Fruit fly (Drosophila melanogaster) whole organism, embryonic: ENCODE results near the gene ninaC.

Experiments used
- ATbp ChIP-seq: fragments of 200-800 bp; sonication (Bioruptor generic); optimal IDR thresholded peaks from 2 replicates; lab custom pipeline; 2017; ENCODE audit warnings: missing biosample characterization, mild to moderate bottlenecking, missing genetic modification characterization, missing genetic modification reagents
- Aef1 ChIP-seq: fragments of 200-800 bp; sonication (Bioruptor generic); IDR thresholded peaks from 3 replicates; pipeline ENCODE4 v1.3.6; 2022; ENCODE audit warnings: missing biosample characterization, missing genetic modification characterization
- Awh ChIP-seq: fragments of 200-800 bp; sonication (Bioruptor generic); IDR thresholded peaks from 2 replicates; pipeline ENCODE4, ENCODE4 v1.3.6; 2022; ENCODE audit warnings: missing biosample characterization, missing genetic modification characterization
- B-H1 ChIP-seq: fragments of 200-800 bp; sonication (Bioruptor generic); IDR thresholded peaks from 3 replicates; pipeline ENCODE4 v1.3.6; 2022; ENCODE audit warnings: missing biosample characterization, missing genetic modification characterization
- CG10366 ChIP-seq: fragments of 200-800 bp; sonication (Bioruptor generic); IDR thresholded peaks from 2 replicates; pipeline ENCODE4 v1.3.6; 2022; ENCODE audit warnings: missing biosample characterization, missing genetic modification characterization
- CG12744 ChIP-seq: fragments of 200-800 bp; sonication (Bioruptor generic); optimal IDR thresholded peaks from 2 replicates; lab custom pipeline; 2016; ENCODE audit warnings: missing biosample characterization, missing genetic modification characterization
- CG15011 ChIP-seq: fragments of 200-800 bp; sonication (Bioruptor generic); optimal IDR thresholded peaks from 3 replicates; lab custom pipeline; 2018; ENCODE audit warnings: missing biosample characterization, mild to moderate bottlenecking, missing genetic modification characterization
- CG1602 ChIP-seq: fragments of 200-800 bp; sonication (Bioruptor generic); optimal IDR thresholded peaks from 3 replicates; lab custom pipeline; 2016; ENCODE audit warnings: missing biosample characterization, missing genetic modification characterization
- CG17802 ChIP-seq: fragments of 200-800 bp; sonication (Bioruptor generic); optimal IDR thresholded peaks from 2 replicates; lab custom pipeline; 2018; ENCODE audit warnings: missing biosample characterization, mild to moderate bottlenecking, missing genetic modification characterization, moderate library complexity
- CG18599 ChIP-seq: fragments of 200-800 bp; sonication (Bioruptor generic); optimal IDR thresholded peaks from 3 replicates; lab custom pipeline; 2017; ENCODE audit warnings: missing biosample characterization, missing genetic modification characterization, mild to moderate bottlenecking, moderate library complexity, missing genetic modification reagents
- CG18619 ChIP-seq: fragments of 200-800 bp; sonication (Bioruptor generic); optimal IDR thresholded peaks from 3 replicates; lab custom pipeline; 2017; ENCODE audit warnings: missing biosample characterization, mild to moderate bottlenecking, missing genetic modification characterization
- CG2889 ChIP-seq: fragments of 200-800 bp; sonication (Bioruptor generic); IDR thresholded peaks from 3 replicates; pipeline ENCODE4 v1.3.6; 2022; ENCODE audit warnings: missing biosample characterization, missing genetic modification characterization
- CG32532 ChIP-seq: fragments of 200-800 bp; sonication (Bioruptor generic); IDR thresholded peaks from 2 replicates; pipeline ENCODE4 v1.3.6; 2022; ENCODE audit warnings: missing biosample characterization, missing genetic modification characterization
- CG34422 ChIP-seq: fragments of 200-800 bp; sonication (Bioruptor generic); IDR thresholded peaks from 3 replicates; pipeline ENCODE4 v1.3.6; 2022; ENCODE audit warnings: missing biosample characterization, missing genetic modification characterization
- CG6272 ChIP-seq: fragments of 200-800 bp; sonication (Bioruptor generic); IDR thresholded peaks from 2 replicates; pipeline ENCODE4 v1.3.6; 2022; ENCODE audit warnings: missing biosample characterization, missing genetic modification characterization
- CG6654 ChIP-seq: fragments of 200-800 bp; sonication (Bioruptor generic); optimal IDR thresholded peaks from 2 replicates; lab custom pipeline; 2017; ENCODE audit warnings: missing biosample characterization, mild to moderate bottlenecking, missing genetic modification characterization
- CG6683 ChIP-seq: fragments of 200-800 bp; sonication (Bioruptor generic); optimal IDR thresholded peaks from 2 replicates; lab custom pipeline; 2017; ENCODE audit warnings: missing biosample characterization, mild to moderate bottlenecking, missing genetic modification characterization, missing genetic modification reagents
- CG8944 ChIP-seq: fragments of 200-800 bp; sonication (Bioruptor generic); optimal IDR thresholded peaks from 3 replicates; lab custom pipeline; 2016; ENCODE audit warnings: missing biosample characterization, missing genetic modification characterization
- CG9609 ChIP-seq: fragments of 200-800 bp; sonication (Bioruptor generic); optimal IDR thresholded peaks from 3 replicates; lab custom pipeline; 2016; ENCODE audit warnings: missing biosample characterization, missing genetic modification characterization
- CG9727 ChIP-seq: fragments of 200-800 bp; sonication (Bioruptor generic); optimal IDR thresholded peaks from 3 replicates; lab custom pipeline; 2017; ENCODE audit warnings: missing biosample characterization, mild to moderate bottlenecking, missing genetic modification characterization
- Dbx ChIP-seq: fragments of 200-800 bp; sonication (Bioruptor generic); IDR thresholded peaks from 3 replicates; pipeline ENCODE4 v1.3.6; 2022; ENCODE audit warnings: missing biosample characterization, missing genetic modification characterization
- Drgx ChIP-seq: fragments of 200-800 bp; sonication (Bioruptor generic); IDR thresholded peaks from 2 replicates; pipeline ENCODE4 v1.3.6; 2022; ENCODE audit warnings: missing biosample characterization, missing genetic modification characterization
- H2.0 ChIP-seq: fragments of 200-800 bp; sonication (Bioruptor generic); IDR thresholded peaks from 2 replicates; pipeline ENCODE4 v1.3.6; 2022; ENCODE audit warnings: missing biosample characterization, missing genetic modification characterization
- HHEX ChIP-seq: fragments of 200-800 bp; sonication (Bioruptor generic); optimal IDR thresholded peaks from 3 replicates; lab custom pipeline; 2017; ENCODE audit warnings: missing biosample characterization, mild to moderate bottlenecking, missing genetic modification characterization, missing genetic modification reagents
- HLH54F ChIP-seq: fragments of 200-800 bp; sonication (Bioruptor generic); optimal IDR thresholded peaks from 3 replicates; lab custom pipeline; 2016; ENCODE audit warnings: missing biosample characterization, missing genetic modification characterization
- Hmx ChIP-seq: fragments of 200-800 bp; sonication (Bioruptor generic); optimal IDR thresholded peaks from 2 replicates; lab custom pipeline; 2016; ENCODE audit warnings: missing biosample characterization, missing genetic modification characterization
- Hr39 ChIP-seq: fragments of >200 bp; optimal IDR thresholded peaks from 2 replicates; lab custom pipeline; 2017
- Hr78 ChIP-seq, 2 experiments: fragments of 200-800 bp in 1 of 2; fragments of >200 bp in 1 of 2; sonication (Bioruptor generic) in 1 of 2; optimal IDR thresholded peaks; 2 replicates each; lab custom pipeline; 2017 to 2019; ENCODE audit warnings: missing biosample characterization in 2 of 2, missing genetic modification characterization in 2 of 2, mild to moderate bottlenecking in 1 of 2, moderate library complexity in 1 of 2
- NfI ChIP-seq: fragments of 200-800 bp; sonication (Bioruptor generic); optimal IDR thresholded peaks from 3 replicates; lab custom pipeline; 2018; ENCODE audit warnings: missing biosample characterization, mild to moderate bottlenecking, missing genetic modification characterization, moderate library complexity
- Xbp1 ChIP-seq: fragments of 200-800 bp; sonication (Bioruptor generic); optimal IDR thresholded peaks from 3 replicates; lab custom pipeline; 2016; ENCODE audit warnings: missing biosample characterization, mild to moderate bottlenecking, missing genetic modification characterization
- al ChIP-seq: fragments of 200-800 bp; sonication (Bioruptor generic); IDR thresholded peaks from 2 replicates; pipeline ENCODE4 v1.3.6; 2022; ENCODE audit warnings: missing biosample characterization, missing genetic modification characterization
- bigmax ChIP-seq: fragments of 200-800 bp; sonication (Bioruptor generic); optimal IDR thresholded peaks from 2 replicates; lab custom pipeline; 2018; ENCODE audit warnings: missing biosample characterization, mild to moderate bottlenecking, missing genetic modification characterization
- bsh ChIP-seq, 2 experiments: fragments of 200-800 bp; sonication (Bioruptor generic); optimal IDR thresholded peaks; 2 replicates each; lab custom pipeline; 2017 to 2018; ENCODE audit warnings: mild to moderate bottlenecking in 2 of 2, missing biosample characterization in 2 of 2, missing genetic modification characterization in 2 of 2, moderate library complexity in 1 of 2
- btn ChIP-seq: fragments of 200-800 bp; sonication (Bioruptor generic); optimal IDR thresholded peaks from 2 replicates; lab custom pipeline; 2016; ENCODE audit warnings: missing biosample characterization, missing genetic modification characterization
- danr ChIP-seq: fragments of 200-800 bp; sonication (Bioruptor generic); IDR thresholded peaks from 2 replicates; pipeline ENCODE4 v1.3.6; 2022; ENCODE audit warnings: missing biosample characterization, missing genetic modification characterization
- gcm ChIP-seq: fragments of 200-800 bp; sonication (Bioruptor generic); optimal IDR thresholded peaks from 2 replicates; lab custom pipeline; 2019; ENCODE audit warnings: missing biosample characterization, mild to moderate bottlenecking, missing genetic modification characterization, moderate library complexity
- hbn ChIP-seq: fragments of 200-800 bp; sonication (Bioruptor generic); IDR thresholded peaks from 2 replicates; pipeline ENCODE4 v1.3.6; 2022; ENCODE audit warnings: missing biosample characterization, missing genetic modification characterization; ENCODE audit not compliant: partially characterized antibody
- jumu ChIP-seq: fragments of 200-800 bp; sonication (Bioruptor generic); optimal IDR thresholded peaks from 3 replicates; lab custom pipeline; 2016; ENCODE audit warnings: missing biosample characterization, missing genetic modification characterization
- klu ChIP-seq: fragments of 200-800 bp; sonication (Bioruptor generic); IDR thresholded peaks from 2 replicates; pipeline ENCODE4 v1.3.6; 2022; ENCODE audit warnings: missing biosample characterization, missing genetic modification characterization
- phol ChIP-seq: fragments of 200-800 bp; sonication (Bioruptor generic); optimal IDR thresholded peaks from 3 replicates; lab custom pipeline; 2018; ENCODE audit warnings: missing biosample characterization, mild to moderate bottlenecking, missing genetic modification characterization, moderate library complexity
- psq ChIP-seq: fragments of 200-800 bp; sonication (Bioruptor generic); optimal IDR thresholded peaks from 2 replicates; lab custom pipeline; 2017; ENCODE audit warnings: missing biosample characterization, missing genetic modification characterization
- seq ChIP-seq: fragments of 200-800 bp; sonication (Bioruptor generic); IDR thresholded peaks from 2 replicates; pipeline ENCODE4 v1.3.6; 2022; ENCODE audit warnings: missing biosample characterization, missing genetic modification characterization
- sim ChIP-seq: fragments of 200-800 bp; sonication (Bioruptor generic); IDR thresholded peaks from 2 replicates; pipeline ENCODE4 v1.3.6; 2022; ENCODE audit warnings: missing biosample characterization, missing genetic modification characterization
- slbo ChIP-seq: fragments of 200-800 bp; sonication (Bioruptor generic); IDR thresholded peaks from 2 replicates; pipeline ENCODE4 v1.3.6; 2022; ENCODE audit warnings: missing biosample characterization, missing genetic modification characterization
- slp2 ChIP-seq: fragments of 200-800 bp; sonication (Bioruptor generic); optimal IDR thresholded peaks from 2 replicates; lab custom pipeline; 2016; ENCODE audit warnings: missing biosample characterization, missing genetic modification characterization
- tap ChIP-seq: fragments of 200-800 bp; optimal IDR thresholded peaks from 3 replicates; lab custom pipeline; 2019; ENCODE audit warnings: missing biosample characterization, mild to moderate bottlenecking, missing genetic modification characterization, moderate library complexity
- tgo ChIP-seq: fragments of 200-800 bp; sonication (Bioruptor generic); IDR thresholded peaks from 3 replicates; pipeline ENCODE4 v1.3.6; 2022; ENCODE audit warnings: missing biosample characterization, missing genetic modification characterization
- tin ChIP-seq: fragments of 200-800 bp; sonication (Bioruptor generic); optimal IDR thresholded peaks from 3 replicates; lab custom pipeline; 2016; ENCODE audit warnings: missing biosample characterization, missing genetic modification characterization
- tna ChIP-seq: fragments of 200-800 bp; sonication (Bioruptor generic); IDR thresholded peaks from 2 replicates; pipeline ENCODE4 v1.3.6; 2022; ENCODE audit warnings: missing biosample characterization, missing genetic modification characterization; ENCODE audit not compliant: partially characterized antibody
- tup ChIP-seq: fragments of 200-800 bp; sonication (Bioruptor generic); optimal IDR thresholded peaks from 2 replicates; lab custom pipeline; 2016; ENCODE audit warnings: missing biosample characterization, mild to moderate bottlenecking, missing genetic modification characterization, moderate library complexity
- wor ChIP-seq: fragments of 200-800 bp; sonication (Bioruptor generic); IDR thresholded peaks from 2 replicates; pipeline ENCODE4 v1.3.6; 2022; ENCODE audit warnings: missing biosample characterization, missing genetic modification characterization
- z ChIP-seq: fragments of 200-800 bp; sonication (Bioruptor generic); IDR thresholded peaks from 3 replicates; pipeline ENCODE4 v1.3.6; 2022; ENCODE audit warnings: missing biosample characterization, missing genetic modification characterization

Gene ninaC

dm6 chr2L:7332780-7333179 lies 44.7 kb upstream of the ninaC start (continued):
- TF ChIP-seq tgo (GFP tag; lab: Robert Waterston, UW) (peak; percentile 41; the same call in 1 of the 3 replicates), Hmx (GFP tag; lab: Kevin White, UChicago) (no peak), bsh (GFP tag; optimal IDR thresholded peaks at IDR 0.05; lab: Kevin White, UChicago) (peak in 1 of 2 experiments; percentile 50), ATbp (GFP tag; lab: Kevin White, UChicago) (no peak), tin (GFP tag; lab: Kevin White, UChicago) (no peak), jumu (GFP tag; lab: Kevin White, UChicago) (no peak), NfI (GFP tag; lab: Kevin White, UChicago) (no peak), H2.0 (GFP tag; lab: Robert Waterston, UW) (no peak), psq (GFP tag; lab: Kevin White, UChicago) (no peak), CG34422 (GFP tag; lab: Robert Waterston, UW) (0 out of 3 replicates have a peak, but pooled peaks have one; percentile 7), CG6683 (GFP tag; lab: Kevin White, UChicago) (no peak), seq (peak; percentile 42; the same call in 1 of the 2 replicates), CG9609 (no peak), CG2889 (GFP tag; lab: Robert Waterston, UW) (no peak), Aef1 (GFP tag; lab: Robert Waterston, UW) (peak; percentile 11; the same call in 2 of the 3 replicates), slbo (GFP tag; lab: Robert Waterston, UW) (peak; percentile 51), Hr39 (no peak), CG17802 (no peak), tup (GFP tag; lab: Kevin White, UChicago) (no peak), HHEX (GFP tag; lab: Kevin White, UChicago) (no peak), Hr78 (GFP tag; optimal IDR thresholded peaks at IDR 0.05; lab: Kevin White, UChicago) (peak in 1 of 2 experiments; percentile 15), CG6272 (GFP tag; lab: Robert Waterston, UW) (no peak), CG12744 (no peak), CG10366 (GFP tag; lab: Robert Waterston, UW) (peak; percentile 54), wor (GFP tag; lab: Robert Waterston, UW) (no peak), CG18619 (GFP tag; lab: Kevin White, UChicago) (no peak), CG18599 (GFP tag; lab: Kevin White, UChicago) (no peak), CG6654 (GFP tag; lab: Kevin White, UChicago) (no peak), tna (GFP tag; lab: Robert Waterston, UW) (no peak), bigmax (no peak), CG8944 (GFP tag; lab: Kevin White, UChicago) (peak; percentile 27), tap (tag; lab: Kevin White, UChicago) (peak; percentile 5), al (GFP tag; lab: Robert Waterston, UW) (no peak; the same call in 1 of the 2 replicates), hbn (GFP tag; lab: Robert Waterston, UW) (no peak), klu (GFP tag; lab: Robert Waterston, UW) (no peak), Xbp1 (GFP tag; lab: Kevin White, UChicago) (no peak), B-H1 (GFP tag; lab: Robert Waterston, UW) (peak; percentile 22), Dbx (GFP tag; lab: Robert Waterston, UW) (peak; percentile 39; the same call in 1 of the 3 replicates), Drgx (no peak), z (GFP tag; lab: Robert Waterston, UW) (peak; percentile 75; the same call in 2 of the 3 replicates), danr (GFP tag; lab: Robert Waterston, UW) (no peak), btn (no peak), CG15011 (no peak), phol (peak; percentile 32), CG1602 (GFP tag; lab: Kevin White, UChicago) (no peak), sim (GFP tag; lab: Robert Waterston, UW) (peak; percentile 52; the same call in 1 of the 2 replicates), gcm (GFP tag; lab: Kevin White, UChicago) (no peak), CG9727 (GFP tag; lab: Kevin White, UChicago) (no peak), HLH54F (no peak), CG32532 (GFP tag; lab: Robert Waterston, UW) (no peak; the same call in 1 of the 2 replicates), slp2 (GFP tag; lab: Kevin White, UChicago) (no peak), Awh (GFP tag; lab: Robert Waterston, UW) (peak; percentile 9; the same call in 1 of the 2 replicates)
